Fruit fly (Drosophila melanogaster) whole organism, embryonic: ENCODE measurements around the gene Gyc88E.

Source experiments
- Abd-B ChIP-seq: fragments of 200-800 bp; sonication (Bioruptor generic); optimal IDR thresholded peaks from 2 replicates; lab custom pipeline; 2018; ENCODE audit warnings: missing biosample characterization, mild to moderate bottlenecking, missing genetic modification characterization, moderate library complexity
- CG10209 ChIP-seq: fragments of 200-800 bp; sonication (Bioruptor generic); optimal IDR thresholded peaks from 3 replicates; lab custom pipeline; 2017; ENCODE audit warnings: missing biosample characterization, mild to moderate bottlenecking, missing genetic modification characterization, missing genetic modification reagents
- CG12219 ChIP-seq: fragments of 200-800 bp; sonication (Bioruptor generic); optimal IDR thresholded peaks from 3 replicates; lab custom pipeline; 2018; ENCODE audit warnings: missing biosample characterization, mild to moderate bottlenecking, missing genetic modification characterization
- CG1603 ChIP-seq: fragments of 200-800 bp; sonication (Bioruptor generic); optimal IDR thresholded peaks from 2 replicates; lab custom pipeline; 2019; ENCODE audit warnings: missing biosample characterization, mild to moderate bottlenecking, missing genetic modification characterization, moderate library complexity
- CG17568 ChIP-seq: fragments of 200-800 bp; sonication (Bioruptor generic); optimal IDR thresholded peaks from 2 replicates; lab custom pipeline; 2018; ENCODE audit warnings: missing biosample characterization, mild to moderate bottlenecking, missing genetic modification characterization, moderate library complexity
- CG2120 ChIP-seq: fragments of 200-800 bp; sonication (Bioruptor generic); optimal IDR thresholded peaks from 3 replicates; lab custom pipeline; 2016; ENCODE audit warnings: missing biosample characterization, missing genetic modification characterization
- CG2129 ChIP-seq: fragments of 200-800 bp; sonication (Bioruptor generic); IDR thresholded peaks from 2 replicates; pipeline ENCODE4 v1.3.6; 2022; ENCODE audit warnings: missing biosample characterization, missing genetic modification characterization; ENCODE audit not compliant: partially characterized antibody
- CG30020 ChIP-seq: fragments of 200-800 bp; optimal IDR thresholded peaks from 2 replicates; lab custom pipeline; 2019; ENCODE audit warnings: missing biosample characterization, mild to moderate bottlenecking, missing genetic modification characterization, moderate library complexity
- CG3065 ChIP-seq: fragments of 200-800 bp; sonication (Bioruptor generic); optimal IDR thresholded peaks from 2 replicates; lab custom pipeline; 2016; ENCODE audit warnings: missing biosample characterization, missing genetic modification characterization
- CG32532 ChIP-seq: fragments of 200-800 bp; sonication (Bioruptor generic); IDR thresholded peaks from 2 replicates; pipeline ENCODE4 v1.3.6; 2022; ENCODE audit warnings: missing biosample characterization, missing genetic modification characterization
- CG3281 ChIP-seq: fragments of 200-800 bp; sonication (Bioruptor generic); optimal IDR thresholded peaks from 3 replicates; lab custom pipeline; 2017; ENCODE audit warnings: missing biosample characterization, mild to moderate bottlenecking, missing genetic modification characterization
- CG42726 ChIP-seq: fragments of 200-800 bp; sonication (Bioruptor generic); IDR thresholded peaks from 2 replicates; pipeline ENCODE4 v1.3.6; 2022; ENCODE audit warnings: missing biosample characterization, missing genetic modification characterization; ENCODE audit not compliant: partially characterized antibody
- CG6175 ChIP-seq: fragments of 200-800 bp; sonication (Bioruptor generic); IDR thresholded peaks from 3 replicates; pipeline ENCODE4 v1.3.6; 2022; ENCODE audit warnings: missing biosample characterization, missing genetic modification characterization
- CG8281 ChIP-seq: fragments of 200-800 bp; sonication (Bioruptor generic); optimal IDR thresholded peaks from 2 replicates; lab custom pipeline; 2018; ENCODE audit warnings: missing biosample characterization, mild to moderate bottlenecking, missing genetic modification characterization, moderate library complexity
- CG9932 ChIP-seq: fragments of 200-800 bp; sonication (Bioruptor generic); IDR thresholded peaks from 2 replicates; pipeline ENCODE4 v1.3.6; 2022; ENCODE audit warnings: missing biosample characterization, missing genetic modification characterization
- Dek ChIP-seq: fragments of 200-800 bp; sonication (Bioruptor generic); optimal IDR thresholded peaks from 3 replicates; lab custom pipeline; 2019; ENCODE audit warnings: missing biosample characterization, mild to moderate bottlenecking, missing genetic modification characterization, moderate library complexity
- Ets65A ChIP-seq: fragments of 200-800 bp; sonication (Bioruptor generic); peaks from one replicate; lab custom pipeline; 2016; ENCODE audit warnings: missing biosample characterization, missing genetic modification characterization
- Ets97D ChIP-seq: fragments of 200-800 bp; sonication (Bioruptor generic); optimal IDR thresholded peaks from 3 replicates; lab custom pipeline; 2016; ENCODE audit warnings: missing biosample characterization, missing genetic modification characterization
- Fer1 ChIP-seq: fragments of 200-800 bp; sonication (Bioruptor generic); optimal IDR thresholded peaks from 2 replicates; lab custom pipeline; 2017; ENCODE audit warnings: missing biosample characterization, mild to moderate bottlenecking, missing genetic modification characterization
- Gsc ChIP-seq: fragments of 200-800 bp; sonication (Bioruptor generic); IDR thresholded peaks from 2 replicates; pipeline ENCODE4 v1.3.6; 2022; ENCODE audit warnings: missing biosample characterization, missing genetic modification characterization
- H15 ChIP-seq: fragments of 200-800 bp; sonication (Bioruptor generic); IDR thresholded peaks from 3 replicates; pipeline ENCODE4 v1.3.6; 2022; ENCODE audit warnings: missing biosample characterization, missing genetic modification characterization
- HmgZ ChIP-seq: fragments of 200-800 bp; sonication (Bioruptor generic); optimal IDR thresholded peaks from 2 replicates; lab custom pipeline; 2018; ENCODE audit warnings: missing biosample characterization, mild to moderate bottlenecking, missing genetic modification characterization
- Hmr ChIP-seq: fragments of 200-800 bp; sonication (Bioruptor generic); optimal IDR thresholded peaks from 3 replicates; lab custom pipeline; 2017; ENCODE audit warnings: mild to moderate bottlenecking, missing biosample characterization, missing genetic modification reagents, missing genetic modification characterization
- MESR4 ChIP-seq: fragments of 200-800 bp; sonication (Bioruptor generic); optimal IDR thresholded peaks from 2 replicates; lab custom pipeline; 2018; ENCODE audit warnings: missing biosample characterization, mild to moderate bottlenecking, missing genetic modification characterization, moderate library complexity
- Meics ChIP-seq: fragments of 200-800 bp; sonication (Bioruptor generic); optimal IDR thresholded peaks from 2 replicates; lab custom pipeline; 2017; ENCODE audit warnings: missing biosample characterization, mild to moderate bottlenecking, missing genetic modification characterization
- Optix ChIP-seq: fragments of 200-800 bp; sonication (Bioruptor generic); IDR thresholded peaks from 3 replicates; pipeline ENCODE4 v1.3.6; 2022; ENCODE audit warnings: missing biosample characterization, missing genetic modification characterization
- Rx ChIP-seq: fragments of 200-800 bp; sonication (Bioruptor generic); IDR thresholded peaks from 2 replicates; pipeline ENCODE4 v1.3.6; 2022; ENCODE audit warnings: missing biosample characterization, missing genetic modification characterization
- Ssrp ChIP-seq: fragments of 200-800 bp; sonication (Bioruptor generic); optimal IDR thresholded peaks from 2 replicates; lab custom pipeline; 2018; ENCODE audit warnings: missing biosample characterization, mild to moderate bottlenecking, missing genetic modification characterization, moderate library complexity
- ac ChIP-seq: fragments of 200-800 bp; sonication (Bioruptor generic); optimal IDR thresholded peaks from 3 replicates; lab custom pipeline; 2017; ENCODE audit warnings: missing biosample characterization, mild to moderate bottlenecking, missing genetic modification characterization
- al ChIP-seq: fragments of 200-800 bp; sonication (Bioruptor generic); IDR thresholded peaks from 2 replicates; pipeline ENCODE4 v1.3.6; 2022; ENCODE audit warnings: missing biosample characterization, missing genetic modification characterization
- az2 ChIP-seq: fragments of 200-800 bp; sonication (Bioruptor generic); optimal IDR thresholded peaks from 3 replicates; lab custom pipeline; 2016; ENCODE audit warnings: missing biosample characterization, missing genetic modification characterization
- btn ChIP-seq: fragments of 200-800 bp; sonication (Bioruptor generic); optimal IDR thresholded peaks from 2 replicates; lab custom pipeline; 2016; ENCODE audit warnings: missing biosample characterization, missing genetic modification characterization
- ci ChIP-seq: fragments of 200-800 bp; sonication (Bioruptor generic); IDR thresholded peaks from 3 replicates; pipeline ENCODE4 v1.3.6; 2022; ENCODE audit warnings: missing biosample characterization, missing genetic modification characterization
- dysf ChIP-seq: fragments of 200-800 bp; sonication (Bioruptor generic); IDR thresholded peaks from 3 replicates; pipeline ENCODE4 v1.3.6; 2022; ENCODE audit warnings: missing biosample characterization, missing genetic modification characterization
- ems ChIP-seq: fragments of 200-800 bp; sonication (Bioruptor generic); optimal IDR thresholded peaks from 3 replicates; lab custom pipeline; 2016; ENCODE audit warnings: missing biosample characterization, missing genetic modification characterization
- insv ChIP-seq, 2 experiments: fragments of 200-800 bp; sonication (Bioruptor generic); optimal IDR thresholded peaks; 3 replicates each; lab custom pipeline; 2016 to 2018; ENCODE audit warnings: missing biosample characterization in 2 of 2, missing genetic modification characterization in 2 of 2
- inv ChIP-seq: fragments of 200-800 bp; sonication (Bioruptor generic); IDR thresholded peaks from 2 replicates; pipeline ENCODE4 v1.3.6; 2022; ENCODE audit warnings: missing biosample characterization, missing genetic modification characterization; ENCODE audit not compliant: partially characterized antibody
- jigr1 ChIP-seq: fragments of 200-800 bp; sonication (Bioruptor generic); IDR thresholded peaks from 3 replicates; pipeline ENCODE4 v1.3.6; 2022; ENCODE audit warnings: missing biosample characterization, missing genetic modification characterization
- knrl ChIP-seq: fragments of 200-800 bp; sonication (Bioruptor generic); IDR thresholded peaks from 3 replicates; pipeline ENCODE4 v1.3.6; 2022; ENCODE audit warnings: missing biosample characterization, missing genetic modification characterization; ENCODE audit not compliant: partially characterized antibody
- mam ChIP-seq: fragments of 200-800 bp; sonication (Bioruptor generic); optimal IDR thresholded peaks from 3 replicates; lab custom pipeline; 2016; ENCODE audit warnings: missing biosample characterization, missing genetic modification characterization
- oc ChIP-seq: fragments of 200-800 bp; sonication (Bioruptor generic); optimal IDR thresholded peaks from 2 replicates; lab custom pipeline; 2018; ENCODE audit warnings: missing biosample characterization, mild to moderate bottlenecking, missing genetic modification characterization, moderate library complexity
- phol ChIP-seq: fragments of 200-800 bp; sonication (Bioruptor generic); optimal IDR thresholded peaks from 3 replicates; lab custom pipeline; 2018; ENCODE audit warnings: missing biosample characterization, mild to moderate bottlenecking, missing genetic modification characterization, moderate library complexity
- psq ChIP-seq: fragments of 200-800 bp; sonication (Bioruptor generic); optimal IDR thresholded peaks from 2 replicates; lab custom pipeline; 2017; ENCODE audit warnings: missing biosample characterization, missing genetic modification characterization
- wek ChIP-seq: fragments of 200-800 bp; sonication (Bioruptor generic); optimal IDR thresholded peaks from 3 replicates; lab custom pipeline; 2018; ENCODE audit warnings: missing biosample characterization, mild to moderate bottlenecking, missing genetic modification characterization, moderate library complexity
- zfh1 ChIP-seq: fragments of 200-800 bp; sonication (Bioruptor generic); IDR thresholded peaks from 3 replicates; pipeline ENCODE4 v1.3.6; 2022; ENCODE audit warnings: missing biosample characterization, missing genetic modification characterization

The Gyc88E gene

dm6 chr3R:15131677-15132076, 18.5 kb upstream of the Gyc88E start, which contains the start of gene CG42788 (continued):
- TF ChIP-seq Ssrp (tag; lab: Kevin White, UChicago) (no peak), Gsc (GFP tag; lab: Robert Waterston, UW) (no peak), CG12219 (GFP tag; lab: Kevin White, UChicago) (peak; percentile 61), CG2120 (GFP tag; lab: Kevin White, UChicago) (peak; percentile 56), insv (GFP tag; optimal IDR thresholded peaks at IDR 0.05; lab: Kevin White, UChicago) (peak in 1 of 2 experiments; percentile 88), ci (GFP tag; lab: Robert Waterston, UW) (no peak), Optix (GFP tag; lab: Robert Waterston, UW) (no peak), jigr1 (no peak), inv (GFP tag; lab: Robert Waterston, UW) (no peak), CG32532 (GFP tag; lab: Robert Waterston, UW) (no peak), HmgZ (peak; percentile 93), oc (tag; lab: Kevin White, UChicago) (peak; percentile 32), mam (GFP tag; lab: Kevin White, UChicago) (peak; percentile 53), Ets65A (no peak), H15 (no peak), az2 (peak; percentile 46), dysf (no peak), CG2129 (no peak), psq (GFP tag; lab: Kevin White, UChicago) (no peak), CG3065 (GFP tag; lab: Kevin White, UChicago) (peak; percentile 56), CG17568 (GFP tag; lab: Kevin White, UChicago) (peak; percentile 27), Dek (tag; lab: Kevin White, UChicago) (peak; percentile 56), CG9932 (no peak), Meics (GFP tag; lab: Kevin White, UChicago) (peak; percentile 44), al (GFP tag; lab: Robert Waterston, UW) (no peak), Hmr (peak; percentile 80), wek (GFP tag; lab: Kevin White, UChicago) (peak; percentile 69), CG10209 (peak; percentile 53), zfh1 (GFP tag; lab: Robert Waterston, UW) (no peak), Rx (GFP tag; lab: Robert Waterston, UW) (no peak), knrl (no peak), Abd-B (GFP tag; lab: Kevin White, UChicago) (peak; percentile 52), ems (peak; percentile 70), btn (GFP tag; lab: Kevin White, UChicago) (peak; percentile 38), CG30020 (no peak), CG6175 (no peak), CG42726 (GFP tag; lab: Robert Waterston, UW) (no peak), Ets97D (GFP tag; lab: Kevin White, UChicago) (peak; percentile 95), CG3281 (GFP tag; lab: Kevin White, UChicago) (peak; percentile 35), CG1603 (peak; percentile 91), ac (GFP tag; lab: Kevin White, UChicago) (peak; percentile 46), CG8281 (no peak), phol (tag; lab: Kevin White, UChicago) (peak; percentile 49), Fer1 (GFP tag; lab: Kevin White, UChicago) (peak; percentile 64), MESR4 (GFP tag; lab: Kevin White, UChicago) (peak; percentile 79)
